Worm (Caenorhabditis elegans) whole organism, mixed stage, embryonic: ENCODE results near the gene C36C9.12.

ENCODE experiments used
- bed-3 ChIP-seq: fragments of 200-800 bp; sonication (Bioruptor generic); optimal IDR thresholded peaks from 3 replicates; lab custom pipeline; 2018; ENCODE audit warnings: mild to moderate bottlenecking, missing genetic modification characterization, moderate library complexity, missing compliant biosample characterization
- ceh-39 ChIP-seq: fragments of 150-350 bp; optimal IDR thresholded peaks from 2 replicates; lab custom pipeline; 2014; ENCODE audit warnings: missing biosample characterization, missing genetic modification characterization
- ceh-43 ChIP-seq: fragments of 200-800 bp; sonication (Bioruptor generic); optimal IDR thresholded peaks from 2 replicates; lab custom pipeline; 2018; ENCODE audit warnings: mild to moderate bottlenecking, missing genetic modification characterization, moderate library complexity, missing compliant biosample characterization
- lin-13 ChIP-seq: fragments of 150-350 bp; optimal IDR thresholded peaks from 2 replicates; lab custom pipeline; 2014; ENCODE audit warnings: missing biosample characterization, missing genetic modification characterization
- mls-2 ChIP-seq: sonication (generic microtip); optimal IDR thresholded peaks from 2 replicates; lab custom pipeline; 2016; ENCODE audit warnings: mild to moderate bottlenecking, missing genetic modification characterization, moderate library complexity, missing compliant biosample characterization
- nhr-2 ChIP-seq: fragments of 150-350 bp; optimal IDR thresholded peaks from 2 replicates; lab custom pipeline; 2014; ENCODE audit warnings: missing biosample characterization, missing genetic modification characterization
- unc-39 ChIP-seq: fragments of 150-350 bp; optimal IDR thresholded peaks from 2 replicates; lab custom pipeline; 2014; ENCODE audit warnings: missing biosample characterization, missing genetic modification characterization

DNA sequence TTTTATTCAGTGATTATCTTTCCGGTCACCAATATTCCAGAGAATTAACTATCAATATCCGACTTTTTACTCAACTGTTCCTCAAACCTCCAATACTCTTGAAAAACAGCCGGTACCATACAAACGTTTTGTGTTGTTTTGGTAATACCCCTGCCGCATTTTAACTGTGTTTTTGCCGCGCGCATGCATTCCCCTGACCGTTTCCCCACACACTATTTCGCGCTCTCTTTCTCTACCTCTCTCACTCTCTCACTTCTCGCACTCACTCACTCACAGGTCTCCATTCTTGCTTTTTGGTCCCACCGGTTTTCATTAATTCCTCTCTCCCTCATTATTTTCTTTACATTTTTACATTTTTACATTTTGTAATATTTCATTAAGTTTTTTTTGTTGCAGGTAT lies 7.3 kb downstream of the C36C9.12 start, which contains the start of gene meg-4:
- TF ChIP-seq unc-39 (tag; lab: Kevin White, UChicago), result no peak
- TF ChIP-seq mls-2 (tag; lab: Kevin White, UChicago), result no peak
- TF ChIP-seq ceh-39 (tag; lab: Kevin White, UChicago), result no peak
- TF ChIP-seq nhr-2 (tag; lab: Kevin White, UChicago), result no peak
- no peak for TF ChIP-seq lin-13 (tag; lab: Kevin White, UChicago)
- TF ChIP-seq ceh-43 (GFP tag; lab: Kevin White, UChicago), result no peak
- no peak for TF ChIP-seq bed-3
